Fruit fly (Drosophila melanogaster) whole organism, prepupa: ENCODE results near the gene CG15930.

Experiments used
- Blimp-1 ChIP-seq: fragments of 200-800 bp; sonication (Bioruptor generic); optimal IDR thresholded peaks from 3 replicates; lab custom pipeline; 2017; ENCODE audit warnings: missing biosample characterization, missing genetic modification characterization, mild to moderate bottlenecking, moderate library complexity, missing genetic modification reagents
- CG10631 ChIP-seq: fragments of 200-800 bp; sonication (Bioruptor generic); optimal IDR thresholded peaks from 2 replicates; lab custom pipeline; 2016; ENCODE audit warnings: missing biosample characterization, missing genetic modification characterization
- CG11762 ChIP-seq: fragments of 200-800 bp; sonication (Bioruptor generic); optimal IDR thresholded peaks from 3 replicates; lab custom pipeline; 2016; ENCODE audit warnings: missing biosample characterization, missing genetic modification characterization; ENCODE audit not compliant: insufficient read depth
- CG16779 ChIP-seq: fragments of 200-800 bp; sonication (Bioruptor generic); optimal IDR thresholded peaks from 3 replicates; lab custom pipeline; 2017; ENCODE audit warnings: missing biosample characterization, mild to moderate bottlenecking, missing genetic modification characterization
- CG3032 ChIP-seq: fragments of 200-800 bp; optimal IDR thresholded peaks from 2 replicates; lab custom pipeline; 2019; ENCODE audit warnings: missing biosample characterization, mild to moderate bottlenecking, missing genetic modification characterization, moderate library complexity
- CG3919 ChIP-seq: fragments of 200-800 bp; sonication (Bioruptor generic); optimal IDR thresholded peaks from 3 replicates; lab custom pipeline; 2016; ENCODE audit warnings: missing biosample characterization, missing genetic modification characterization
- CG6163 ChIP-seq: fragments of 200-800 bp; sonication (Bioruptor generic); IDR thresholded peaks from 3 replicates; pipeline ENCODE4 v1.3.6; 2022; ENCODE audit warnings: missing biosample characterization, missing genetic modification characterization
- CG6276 ChIP-seq: fragments of 200-800 bp; sonication (Bioruptor generic); optimal IDR thresholded peaks from 2 replicates; lab custom pipeline; 2017; ENCODE audit warnings: missing biosample characterization, mild to moderate bottlenecking, missing genetic modification characterization
- CG6792 ChIP-seq: fragments of 200-800 bp; sonication (Bioruptor generic); optimal IDR thresholded peaks from 3 replicates; lab custom pipeline; 2016; ENCODE audit warnings: missing biosample characterization, missing genetic modification characterization
- CG6854 ChIP-seq: fragments of 200-800 bp; sonication (Bioruptor generic); optimal IDR thresholded peaks from 2 replicates; lab custom pipeline; 2017; ENCODE audit warnings: missing biosample characterization, mild to moderate bottlenecking, missing genetic modification characterization
- CG7368 ChIP-seq: fragments of 200-800 bp; sonication (Bioruptor generic); optimal IDR thresholded peaks from 3 replicates; lab custom pipeline; 2016; ENCODE audit warnings: missing biosample characterization, missing genetic modification characterization
- CG8319 ChIP-seq: fragments of 200-800 bp; sonication (Bioruptor generic); optimal IDR thresholded peaks from 3 replicates; lab custom pipeline; 2016; ENCODE audit warnings: missing biosample characterization, missing genetic modification characterization
- CG8632 ChIP-seq: fragments of 200-800 bp; sonication (Bioruptor generic); optimal IDR thresholded peaks from 3 replicates; lab custom pipeline; 2016; ENCODE audit warnings: missing biosample characterization, missing genetic modification characterization
- Eip75B ChIP-seq: fragments of 200-800 bp; sonication (Bioruptor generic); optimal IDR thresholded peaks from 3 replicates; lab custom pipeline; 2016; ENCODE audit warnings: missing biosample characterization, missing genetic modification characterization
- Eip78C ChIP-seq: fragments of 200-800 bp; sonication (Bioruptor generic); peaks from one replicate; lab custom pipeline; 2016; ENCODE audit warnings: missing biosample characterization, missing genetic modification characterization
- Ets21C ChIP-seq: fragments of 200-800 bp; sonication (Bioruptor generic); optimal IDR thresholded peaks from 3 replicates; lab custom pipeline; 2016; ENCODE audit warnings: missing biosample characterization, missing genetic modification characterization
- Ets96B ChIP-seq: fragments of 200-800 bp; optimal IDR thresholded peaks from 2 replicates; lab custom pipeline; 2019; ENCODE audit warnings: missing biosample characterization, mild to moderate bottlenecking, missing genetic modification characterization, moderate library complexity
- Hr39 ChIP-seq: fragments of 200-800 bp; sonication (Bioruptor generic); optimal IDR thresholded peaks from 2 replicates; lab custom pipeline; 2016; ENCODE audit warnings: missing biosample characterization, missing genetic modification characterization
- Hr4 ChIP-seq: fragments of 200-800 bp; sonication (Bioruptor generic); optimal IDR thresholded peaks from 3 replicates; lab custom pipeline; 2016; ENCODE audit warnings: missing biosample characterization, missing genetic modification characterization
- Lpt ChIP-seq: fragments of 200-800 bp; sonication (Bioruptor generic); optimal IDR thresholded peaks from 3 replicates; lab custom pipeline; 2016; ENCODE audit warnings: missing biosample characterization, missing genetic modification characterization
- Met ChIP-seq: fragments of 200-800 bp; sonication (Bioruptor generic); optimal IDR thresholded peaks from 3 replicates; lab custom pipeline; 2016; ENCODE audit warnings: missing biosample characterization, missing genetic modification characterization
- OdsH ChIP-seq: fragments of 200-800 bp; sonication (Bioruptor generic); optimal IDR thresholded peaks from 3 replicates; lab custom pipeline; 2016; ENCODE audit warnings: missing biosample characterization, missing genetic modification characterization
- Smox ChIP-seq: fragments of 200-800 bp; sonication (Bioruptor generic); optimal IDR thresholded peaks from 3 replicates; lab custom pipeline; 2016; ENCODE audit warnings: missing biosample characterization, missing genetic modification characterization
- Sox14 ChIP-seq: fragments of 200-800 bp; sonication (Bioruptor generic); optimal IDR thresholded peaks from 3 replicates; lab custom pipeline; 2016; ENCODE audit warnings: missing biosample characterization, missing genetic modification characterization
- Sox15 ChIP-seq: fragments of 200-800 bp; sonication (Bioruptor generic); optimal IDR thresholded peaks from 3 replicates; lab custom pipeline; 2016; ENCODE audit warnings: missing biosample characterization, missing genetic modification characterization
- achi ChIP-seq: fragments of 200-800 bp; sonication (Bioruptor generic); optimal IDR thresholded peaks from 3 replicates; lab custom pipeline; 2016; ENCODE audit warnings: missing biosample characterization, missing genetic modification characterization
- acj6 ChIP-seq: fragments of 200-800 bp; sonication (Bioruptor generic); optimal IDR thresholded peaks from 3 replicates; lab custom pipeline; 2016; ENCODE audit warnings: missing biosample characterization, missing genetic modification characterization
- dac ChIP-seq: fragments of 200-800 bp; sonication (Bioruptor generic); optimal IDR thresholded peaks from 2 replicates; lab custom pipeline; 2017; ENCODE audit warnings: missing biosample characterization, mild to moderate bottlenecking, missing genetic modification characterization
- eg ChIP-seq: fragments of 200-800 bp; sonication (Bioruptor generic); IDR thresholded peaks from 3 replicates; pipeline ENCODE4 v1.3.6; 2022; ENCODE audit warnings: missing biosample characterization, missing genetic modification characterization
- esn ChIP-seq: fragments of 200-800 bp; sonication (Bioruptor generic); optimal IDR thresholded peaks from 2 replicates; lab custom pipeline; 2016; ENCODE audit warnings: missing biosample characterization, mild to moderate bottlenecking, missing genetic modification characterization, moderate library complexity
- fd59A ChIP-seq: fragments of 200-800 bp; sonication (Bioruptor generic); optimal IDR thresholded peaks from 2 replicates; lab custom pipeline; 2017; ENCODE audit warnings: missing biosample characterization, mild to moderate bottlenecking, missing genetic modification characterization, missing genetic modification reagents
- fkh ChIP-seq: fragments of 200-800 bp; sonication (Bioruptor generic); optimal IDR thresholded peaks from 3 replicates; lab custom pipeline; 2017; ENCODE audit warnings: missing biosample characterization, mild to moderate bottlenecking, missing genetic modification characterization, moderate library complexity
- lz ChIP-seq: fragments of 200-800 bp; sonication (Bioruptor generic); optimal IDR thresholded peaks from 3 replicates; lab custom pipeline; 2016; ENCODE audit warnings: missing biosample characterization, missing genetic modification characterization
- net ChIP-seq: fragments of 200-800 bp; sonication (Bioruptor generic); optimal IDR thresholded peaks from 3 replicates; lab custom pipeline; 2016; ENCODE audit warnings: missing biosample characterization, missing genetic modification characterization
- pdm3 ChIP-seq: fragments of 200-800 bp; sonication (Bioruptor generic); optimal IDR thresholded peaks from 3 replicates; lab custom pipeline; 2016; ENCODE audit warnings: missing biosample characterization, missing genetic modification characterization
- spab ChIP-seq: fragments of 200-800 bp; sonication (Bioruptor generic); optimal IDR thresholded peaks from 2 replicates; lab custom pipeline; 2017; ENCODE audit warnings: missing biosample characterization, mild to moderate bottlenecking, missing genetic modification characterization, missing genetic modification reagents
- ss ChIP-seq, 2 experiments: fragments of 200-800 bp; sonication (Bioruptor generic); optimal IDR thresholded peaks; 2 replicates in 1 of 2; 3 replicates in 1 of 2; lab custom pipeline; 2017 to 2018; ENCODE audit warnings: mild to moderate bottlenecking in 2 of 2, missing biosample characterization in 2 of 2, missing genetic modification characterization in 2 of 2, moderate library complexity in 1 of 2
- svp ChIP-seq: fragments of 200-800 bp; sonication (Bioruptor generic); peaks from one replicate; lab custom pipeline; 2016; ENCODE audit warnings: missing biosample characterization, missing genetic modification characterization
- topi ChIP-seq: fragments of 200-800 bp; sonication (Bioruptor generic); optimal IDR thresholded peaks from 3 replicates; lab custom pipeline; 2016; ENCODE audit warnings: missing biosample characterization, missing genetic modification characterization

CG15930 gene

dm6 chrX:5300623-5301283 is 16.3 kb downstream of the CG15930 start (continued):
- peak; percentile 54 for TF ChIP-seq Ets96B (tag; lab: Kevin White, UChicago)
- TF ChIP-seq Sox15 (GFP tag; lab: Kevin White, UChicago), result peak; percentile 27
- TF ChIP-seq fkh, result no peak

DNA sequence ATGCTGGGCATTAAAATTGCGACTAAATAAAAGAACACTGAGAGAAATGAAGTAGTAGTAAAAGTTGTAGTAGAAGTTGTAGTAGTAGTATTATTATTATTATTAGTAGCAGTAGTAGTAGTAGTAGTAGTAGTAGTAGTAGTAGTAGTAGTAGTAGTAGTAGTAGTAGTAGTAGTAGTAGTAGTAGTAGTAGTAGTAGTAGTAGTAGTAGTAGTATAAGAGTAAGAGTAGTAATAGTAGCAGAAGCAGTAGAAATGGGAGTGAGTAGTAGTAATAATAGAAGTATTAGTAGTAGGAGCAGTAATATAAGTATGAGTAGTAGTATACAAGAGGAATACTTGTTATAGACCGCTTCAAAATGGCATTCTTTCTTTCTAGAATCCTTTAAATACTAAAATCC is 17.1 kb downstream of the CG15930 start:
- TF ChIP-seq svp (peak; percentile 36), CG3919 (GFP tag; lab: Kevin White, UChicago) (peak; percentile 19), acj6 (GFP tag; lab: Kevin White, UChicago) (peak; percentile 1), Ets21C (no peak), CG6163 (GFP tag; lab: Robert Waterston, UW) (peak; percentile 9; the same call in 1 of the 3 replicates), topi (GFP tag; lab: Kevin White, UChicago) (no peak), lz (GFP tag; lab: Kevin White, UChicago) (peak; percentile 19), CG3032 (tag; lab: Kevin White, UChicago) (peak; percentile 27), Sox14 (GFP tag; lab: Kevin White, UChicago) (peak; percentile 12), fd59A (peak; percentile 17), ss (GFP tag; optimal IDR thresholded peaks at IDR 0.05; lab: Kevin White, UChicago) (peak in 1 of 2 experiments; percentile 24), Hr39 (GFP tag; lab: Kevin White, UChicago) (peak; percentile 2), Lpt (GFP tag; lab: Kevin White, UChicago) (no peak), Eip78C (GFP tag; lab: Kevin White, UChicago) (peak; percentile 85), CG6792 (no peak), Eip75B (GFP tag; lab: Kevin White, UChicago) (peak; percentile 4), CG10631 (GFP tag; lab: Kevin White, UChicago) (peak; percentile 19), Smox (GFP tag; lab: Kevin White, UChicago) (no peak), Met (GFP tag; lab: Kevin White, UChicago) (peak; percentile 5), OdsH (GFP tag; lab: Kevin White, UChicago) (no peak), Ets96B (tag; lab: Kevin White, UChicago) (peak; percentile 13)

DNA sequence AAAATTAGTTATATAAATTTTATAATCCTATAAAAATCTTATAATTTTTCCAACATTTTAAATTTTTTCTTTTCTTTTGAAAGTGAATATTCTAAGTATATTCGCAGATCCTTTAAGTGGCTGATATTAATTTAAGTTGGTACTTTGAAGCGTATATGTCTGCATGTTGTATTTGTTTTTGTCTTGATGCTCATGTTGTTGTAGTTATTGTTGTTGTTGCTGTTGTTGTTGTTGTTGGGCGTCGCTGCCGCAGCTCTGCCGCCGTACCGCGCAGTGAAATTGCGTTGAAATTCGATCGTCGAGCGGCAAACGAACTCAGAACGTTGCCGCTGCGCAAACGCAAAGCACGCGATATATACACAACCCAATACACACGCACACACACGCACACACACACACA is 21.3 kb downstream of the CG15930 start, which contains the start of gene CG42749:
Gene CG42749 (plus strand): TSS at position 301 of the 400 bp plus-strand sequence.
- TF ChIP-seq Hr4 (no peak), CG3919 (GFP tag; lab: Kevin White, UChicago) (no peak), net (GFP tag; lab: Kevin White, UChicago) (no peak), CG3032 (tag; lab: Kevin White, UChicago) (no peak), CG10631 (GFP tag; lab: Kevin White, UChicago) (no peak), CG6163 (GFP tag; lab: Robert Waterston, UW) (no peak), esn (GFP tag; lab: Kevin White, UChicago) (no peak), fkh (no peak), achi (GFP tag; lab: Kevin White, UChicago) (no peak), CG8319 (no peak), Blimp-1 (GFP tag; lab: Kevin White, UChicago) (no peak), CG8632 (no peak), CG7368 (GFP tag; lab: Kevin White, UChicago) (no peak), CG11762 (GFP tag; lab: Kevin White, UChicago) (no peak), CG16779 (tag; lab: Kevin White, UChicago) (no peak)
- TF ChIP-seq, all 60 proteins: peak for 0

DNA sequence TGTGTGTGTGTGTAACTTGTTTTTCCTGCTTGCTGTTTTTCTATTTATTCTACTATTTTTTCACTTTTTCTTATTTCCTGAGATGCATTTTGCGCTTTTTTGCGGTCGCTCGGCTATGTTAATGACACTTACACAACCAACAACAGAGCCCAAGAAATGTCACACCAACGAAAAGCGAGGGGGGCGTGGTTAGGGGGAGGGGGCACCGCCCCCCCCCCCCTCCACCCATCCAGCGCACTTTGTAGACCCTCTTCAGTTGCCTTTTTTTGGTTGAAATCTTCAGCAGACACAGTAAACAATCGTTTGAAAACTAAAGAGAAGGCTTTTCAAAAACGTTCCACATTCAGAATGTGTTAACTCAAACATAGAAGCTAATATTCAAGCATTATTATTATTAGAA is 24.0 kb downstream of the CG15930 start:
- TF ChIP-seq CG6276 (GFP tag; lab: Kevin White, UChicago) (no peak), spab (no peak), pdm3 (no peak), CG11762 (GFP tag; lab: Kevin White, UChicago) (no peak), svp (no peak), eg (GFP tag; lab: Robert Waterston, UW) (no peak), CG6792 (no peak), CG6854 (GFP tag; lab: Kevin White, UChicago) (no peak), dac (GFP tag; lab: Kevin White, UChicago) (no peak)
